Worm (Caenorhabditis elegans) whole organism, late embryonic: Measurements from ENCODE around the gene C38D9.8.

ENCODE experiments used
- C08G9.2 ChIP-seq: sonication (generic microtip); optimal IDR thresholded peaks from 2 replicates; lab custom pipeline; 2016; ENCODE audit warnings: mild to moderate bottlenecking, missing genetic modification characterization, moderate library complexity, missing compliant biosample characterization
- F13H6.1 ChIP-seq: sonication (generic microtip); optimal IDR thresholded peaks from 2 replicates; lab custom pipeline; 2016; ENCODE audit warnings: missing genetic modification characterization, missing compliant biosample characterization
- K09A11.1 ChIP-seq: sonication (generic microtip); optimal IDR thresholded peaks from 2 replicates; lab custom pipeline; 2017; ENCODE audit warnings: antibody characterized with exemption, mild to moderate bottlenecking, missing genetic modification characterization, missing compliant biosample characterization; ENCODE audit not compliant: insufficient read depth
- Y22D7AL.16 ChIP-seq: sonication (generic microtip); optimal IDR thresholded peaks from 2 replicates; lab custom pipeline; 2016; ENCODE audit warnings: missing genetic modification characterization, missing compliant biosample characterization
- ahr-1 ChIP-seq: sonication (generic microtip); optimal IDR thresholded peaks from 2 replicates; lab custom pipeline; 2016; ENCODE audit warnings: missing genetic modification characterization, missing compliant biosample characterization
- ama-1 ChIP-seq: fragments of 150-350 bp; optimal IDR thresholded peaks from 2 replicates; lab custom pipeline; 2014
- ceh-14 ChIP-seq: sonication (generic microtip); optimal IDR thresholded peaks from 2 replicates; lab custom pipeline; 2016; ENCODE audit warnings: missing genotype, missing genetic modification characterization, missing compliant biosample characterization
- ceh-18 ChIP-seq: sonication (generic microtip); optimal IDR thresholded peaks from 2 replicates; lab custom pipeline; 2016; ENCODE audit warnings: missing genetic modification characterization, missing compliant biosample characterization
- ceh-2 ChIP-seq: sonication (generic microtip); optimal IDR thresholded peaks from 2 replicates; lab custom pipeline; 2016; ENCODE audit warnings: missing genotype, missing genetic modification characterization, missing compliant biosample characterization
- ceh-22 ChIP-seq: sonication (generic microtip); optimal IDR thresholded peaks from 2 replicates; lab custom pipeline; 2017; ENCODE audit warnings: missing biosample characterization, missing genetic modification characterization
- ceh-30 ChIP-seq: fragments of 150-350 bp; optimal IDR thresholded peaks from 2 replicates; lab custom pipeline; 2014; ENCODE audit warnings: missing biosample characterization, missing genetic modification characterization
- ceh-31 ChIP-seq: sonication (generic microtip); optimal IDR thresholded peaks from 2 replicates; lab custom pipeline; 2016; ENCODE audit warnings: missing genetic modification characterization, missing compliant biosample characterization
- ceh-48 ChIP-seq: sonication (generic microtip); optimal IDR thresholded peaks from 2 replicates; lab custom pipeline; 2016; ENCODE audit warnings: missing genetic modification characterization, inconsistent platforms, missing compliant biosample characterization
- che-1 ChIP-seq: sonication (generic microtip); optimal IDR thresholded peaks from 2 replicates; lab custom pipeline; 2016; ENCODE audit warnings: mild to moderate bottlenecking, missing genetic modification characterization, missing compliant biosample characterization
- dve-1 ChIP-seq: sonication (generic microtip); optimal IDR thresholded peaks from 2 replicates; lab custom pipeline; 2017; ENCODE audit warnings: antibody characterized with exemption, mild to moderate bottlenecking, missing genetic modification characterization, missing compliant biosample characterization
- eyg-1 ChIP-seq: sonication (generic microtip); optimal IDR thresholded peaks from 2 replicates; lab custom pipeline; 2016; ENCODE audit warnings: missing genotype, missing genetic modification characterization, missing compliant biosample characterization
- gmeb-2 ChIP-seq: sonication (generic microtip); optimal IDR thresholded peaks from 2 replicates; lab custom pipeline; 2016; ENCODE audit warnings: missing genetic modification characterization, inconsistent platforms, missing compliant biosample characterization
- hlh-15 ChIP-seq: sonication (generic microtip); optimal IDR thresholded peaks from 2 replicates; lab custom pipeline; 2016; ENCODE audit warnings: missing genetic modification characterization, missing compliant biosample characterization
- hlh-30 ChIP-seq: sonication (generic microtip); optimal IDR thresholded peaks from 2 replicates; lab custom pipeline; 2017; ENCODE audit warnings: antibody characterized with exemption, missing genetic modification characterization, missing compliant biosample characterization; ENCODE audit not compliant: insufficient read depth
- hlh-6 ChIP-seq: sonication (generic microtip); optimal IDR thresholded peaks from 2 replicates; lab custom pipeline; 2016; ENCODE audit warnings: missing genotype, missing genetic modification characterization, missing compliant biosample characterization
- hlh-8 ChIP-seq: sonication (generic microtip); optimal IDR thresholded peaks from 2 replicates; lab custom pipeline; 2016; ENCODE audit warnings: missing genotype, missing genetic modification characterization, missing compliant biosample characterization
- lin-11 ChIP-seq: fragments of 200-800 bp; sonication (Bioruptor generic); optimal IDR thresholded peaks from 2 replicates; lab custom pipeline; 2018; ENCODE audit warnings: mild to moderate bottlenecking, missing genetic modification characterization, missing compliant biosample characterization
- madf-2 ChIP-seq: sonication (generic microtip); optimal IDR thresholded peaks from 2 replicates; lab custom pipeline; 2017; ENCODE audit warnings: missing genetic modification characterization, missing compliant biosample characterization
- nfya-1 ChIP-seq: sonication (generic microtip); optimal IDR thresholded peaks from 2 replicates; lab custom pipeline; 2017; ENCODE audit warnings: missing genetic modification characterization, mild to moderate bottlenecking, missing compliant biosample characterization, antibody characterized with exemption, moderate library complexity
- nhr-232 ChIP-seq: sonication (generic microtip); optimal IDR thresholded peaks from 2 replicates; lab custom pipeline; 2016; ENCODE audit warnings: missing genetic modification characterization, missing compliant biosample characterization
- npax-4 ChIP-seq: sonication (generic microtip); optimal IDR thresholded peaks from 2 replicates; lab custom pipeline; 2016; ENCODE audit warnings: missing genetic modification characterization, missing compliant biosample characterization
- odd-2 ChIP-seq: sonication (generic microtip); optimal IDR thresholded peaks from 2 replicates; lab custom pipeline; 2017; ENCODE audit warnings: antibody characterized with exemption, mild to moderate bottlenecking, missing genetic modification characterization, missing compliant biosample characterization
- pat-9 ChIP-seq: fragments of 200-800 bp; sonication (Bioruptor generic); optimal IDR thresholded peaks from 2 replicates; lab custom pipeline; 2018; ENCODE audit warnings: mild to moderate bottlenecking, missing genetic modification characterization, moderate library complexity, missing compliant biosample characterization
- pha-4 ChIP-seq: fragments of 150-350 bp; optimal IDR thresholded peaks from 2 replicates; lab custom pipeline; 2018; ENCODE audit warnings: missing biosample characterization, missing genetic modification reagents, missing genetic modification characterization
- pqm-1 ChIP-seq: sonication (generic microtip); optimal IDR thresholded peaks from 2 replicates; lab custom pipeline; 2016; ENCODE audit warnings: missing genetic modification characterization, missing compliant biosample characterization
- pros-1 ChIP-seq: fragments of 150-350 bp; optimal IDR thresholded peaks from 2 replicates; lab custom pipeline; 2014; ENCODE audit warnings: missing biosample characterization, missing genetic modification reagents, missing genetic modification characterization
- sdc-2 ChIP-seq: sonication (generic microtip); optimal IDR thresholded peaks from 2 replicates; lab custom pipeline; 2016; ENCODE audit warnings: missing genotype, missing genetic modification characterization, missing compliant biosample characterization
- sox-2 ChIP-seq: fragments of 200-800 bp; sonication (Bioruptor generic); IDR thresholded peaks from 2 replicates; pipeline ENCODE4 v1.3.6; 2022; ENCODE audit warnings: missing genetic modification reagents, missing genetic modification characterization, missing compliant biosample characterization
- sox-4 ChIP-seq: sonication (generic microtip); optimal IDR thresholded peaks from 2 replicates; lab custom pipeline; 2017; ENCODE audit warnings: mild to moderate bottlenecking, missing genetic modification characterization, inconsistent platforms, missing compliant biosample characterization
- syd-9 ChIP-seq: sonication (generic microtip); optimal IDR thresholded peaks from 2 replicates; lab custom pipeline; 2016; ENCODE audit warnings: mild to moderate bottlenecking, missing genetic modification characterization, moderate library complexity, missing compliant biosample characterization
- tbx-2 ChIP-seq: sonication (generic microtip); optimal IDR thresholded peaks from 2 replicates; lab custom pipeline; 2016; ENCODE audit warnings: missing genetic modification characterization, missing compliant biosample characterization
- ttx-3 ChIP-seq: sonication (generic microtip); optimal IDR thresholded peaks from 2 replicates; lab custom pipeline; 2016; ENCODE audit warnings: missing genetic modification reagents, missing genetic modification characterization, missing compliant biosample characterization
- unc-86 ChIP-seq: sonication (generic microtip); optimal IDR thresholded peaks from 2 replicates; lab custom pipeline; 2016; ENCODE audit warnings: missing genetic modification characterization, missing compliant biosample characterization
- zip-5 ChIP-seq: sonication (generic microtip); optimal IDR thresholded peaks from 2 replicates; lab custom pipeline; 2016; ENCODE audit warnings: missing genetic modification characterization, missing compliant biosample characterization
- ztf-16 ChIP-seq: sonication (generic microtip); optimal IDR thresholded peaks from 2 replicates; lab custom pipeline; 2017; ENCODE audit warnings: missing genetic modification characterization, missing compliant biosample characterization

Gene C38D9.8

ce11 chrV:17580017-17580416, 27.4 kb upstream of the C38D9.8 start:
- TF ChIP-seq sox-2 (no peak), hlh-6 (tag; lab: Kevin White, UChicago) (no peak), ceh-30 (no peak), pros-1 (tag; lab: Kevin White, UChicago) (no peak), dve-1 (tag; lab: Kevin White, UChicago) (no peak), ceh-2 (tag; lab: Kevin White, UChicago) (no peak), nhr-232 (tag; lab: Kevin White, UChicago) (no peak), eyg-1 (tag; lab: Kevin White, UChicago) (no peak), madf-2 (tag; lab: Kevin White, UChicago) (no peak), ceh-18 (tag; lab: Kevin White, UChicago) (no peak), C08G9.2 (tag; lab: Kevin White, UChicago) (no peak), ceh-31 (tag; lab: Kevin White, UChicago) (no peak)

- no peak for TF ChIP-seq hlh-6 (tag; lab: Kevin White, UChicago)
- no peak for TF ChIP-seq dve-1 (tag; lab: Kevin White, UChicago)
- no peak for TF ChIP-seq K09A11.1
- TF ChIP-seq F13H6.1 (tag; lab: Kevin White, UChicago) = no peak
- no peak for TF ChIP-seq gmeb-2 (tag; lab: Kevin White, UChicago)
- no peak for TF ChIP-seq pha-4 (tag; lab: Kevin White, UChicago)
- no peak for TF ChIP-seq nfya-1
- TF ChIP-seq npax-4 (tag; lab: Kevin White, UChicago) = no peak
- no peak for TF ChIP-seq ztf-16 (tag; lab: Kevin White, UChicago)
- TF ChIP-seq eyg-1 (tag; lab: Kevin White, UChicago) = no peak
- no peak for TF ChIP-seq ceh-14 (tag; lab: Kevin White, UChicago)
- no peak for TF ChIP-seq zip-5 (tag; lab: Kevin White, UChicago)
- no peak for TF ChIP-seq sox-4 (tag; lab: Kevin White, UChicago)
- no peak for TF ChIP-seq pat-9 (tag; lab: Kevin White, UChicago)
- no peak for TF ChIP-seq ama-1
Observed at ce11 chrV:17566850-17567249, 14.2 kb upstream of the C38D9.8 start, which contains the start of gene C38D9.2. C38D9.2 (plus strand) TSS chrV:17567150.

- TF ChIP-seq eyg-1 (tag; lab: Kevin White, UChicago) = no peak
- no peak for TF ChIP-seq tbx-2 (tag; lab: Kevin White, UChicago)
- no peak for TF ChIP-seq ceh-30
- TF ChIP-seq unc-86 (tag; lab: Kevin White, UChicago) = no peak
- no peak for TF ChIP-seq ceh-22
- no peak for TF ChIP-seq Y22D7AL.16 (tag; lab: Kevin White, UChicago)
- TF ChIP-seq che-1 (tag; lab: Kevin White, UChicago) = no peak
- no peak for TF ChIP-seq hlh-6 (tag; lab: Kevin White, UChicago)
Observed at ce11 chrV:17565903-17566302, 13.2 kb upstream of the C38D9.8 start, which contains the start of gene fbxa-171. fbxa-171 (minus strand) TSS chrV:17566003.

ce11 chrV:17558946-17559345, 6.3 kb upstream of the C38D9.8 start, which contains the start of gene fbxa-172:
fbxa-172 (plus strand) TSS chrV:17559246.
- no peak for TF ChIP-seq ttx-3 (tag; lab: Kevin White, UChicago)
- no peak for TF ChIP-seq hlh-30 (tag; lab: Kevin White, UChicago)
- no peak for TF ChIP-seq ahr-1
- no peak for TF ChIP-seq hlh-15 (tag; lab: Kevin White, UChicago)
- TF ChIP-seq npax-4 (tag; lab: Kevin White, UChicago) = no peak
- TF ChIP-seq syd-9 = no peak
- TF ChIP-seq hlh-8 = no peak
- no peak for TF ChIP-seq pros-1 (tag; lab: Kevin White, UChicago)
- TF ChIP-seq gmeb-2 (tag; lab: Kevin White, UChicago) = no peak
- no peak for TF ChIP-seq Y22D7AL.16 (tag; lab: Kevin White, UChicago)
- no peak for TF ChIP-seq tbx-2 (tag; lab: Kevin White, UChicago)
- TF ChIP-seq odd-2 (tag; lab: Kevin White, UChicago) = no peak
- no peak for TF ChIP-seq lin-11
- TF ChIP-seq sdc-2 (tag; lab: Kevin White, UChicago) = no peak
- TF ChIP-seq pqm-1 = no peak
- no peak for TF ChIP-seq ceh-48 (tag; lab: Kevin White, UChicago)
